Fruit fly (Drosophila melanogaster) whole organism, embryonic: ENCODE measurements around the gene CG15890.

Experiments
- Abd-B ChIP-seq: fragments of 200-800 bp; sonication (Bioruptor generic); optimal IDR thresholded peaks from 2 replicates; lab custom pipeline; 2018; ENCODE audit warnings: missing biosample characterization, mild to moderate bottlenecking, missing genetic modification characterization, moderate library complexity
- Asciz ChIP-seq: fragments of 200-800 bp; sonication (Bioruptor generic); optimal IDR thresholded peaks from 2 replicates; lab custom pipeline; 2017; ENCODE audit warnings: missing biosample characterization, mild to moderate bottlenecking, missing genetic modification characterization, missing genetic modification reagents
- CG10543 ChIP-seq: fragments of 200-800 bp; sonication (Bioruptor generic); optimal IDR thresholded peaks from 3 replicates; lab custom pipeline; 2017; ENCODE audit warnings: missing biosample characterization, mild to moderate bottlenecking, missing genetic modification characterization, moderate library complexity
- CG11560 ChIP-seq: fragments of 200-800 bp; sonication (Bioruptor generic); IDR thresholded peaks from 3 replicates; pipeline ENCODE4 v1.3.6; 2022; ENCODE audit warnings: missing biosample characterization, missing genetic modification characterization
- CG12219 ChIP-seq: fragments of 200-800 bp; sonication (Bioruptor generic); optimal IDR thresholded peaks from 3 replicates; lab custom pipeline; 2018; ENCODE audit warnings: missing biosample characterization, mild to moderate bottlenecking, missing genetic modification characterization
- CG12236 ChIP-seq: fragments of 200-800 bp; sonication (Bioruptor generic); optimal IDR thresholded peaks from 2 replicates; lab custom pipeline; 2016; ENCODE audit warnings: missing biosample characterization, missing genetic modification characterization
- CG16779 ChIP-seq: fragments of 200-800 bp; sonication (Bioruptor generic); IDR thresholded peaks from 2 replicates; pipeline ENCODE4 v1.3.6; 2022; ENCODE audit warnings: missing biosample characterization, missing genetic modification characterization
- CG2120 ChIP-seq: fragments of 200-800 bp; sonication (Bioruptor generic); optimal IDR thresholded peaks from 3 replicates; lab custom pipeline; 2016; ENCODE audit warnings: missing biosample characterization, missing genetic modification characterization
- CG30020 ChIP-seq: fragments of 200-800 bp; optimal IDR thresholded peaks from 2 replicates; lab custom pipeline; 2019; ENCODE audit warnings: missing biosample characterization, mild to moderate bottlenecking, missing genetic modification characterization, moderate library complexity
- CG3065 ChIP-seq: fragments of 200-800 bp; sonication (Bioruptor generic); optimal IDR thresholded peaks from 2 replicates; lab custom pipeline; 2016; ENCODE audit warnings: missing biosample characterization, missing genetic modification characterization
- CG31224 ChIP-seq: fragments of 200-800 bp; sonication (Bioruptor generic); IDR thresholded peaks from 2 replicates; pipeline ENCODE4 v1.3.6; 2022; ENCODE audit warnings: missing biosample characterization, missing genetic modification characterization
- CG34422 ChIP-seq: fragments of 200-800 bp; sonication (Bioruptor generic); IDR thresholded peaks from 3 replicates; pipeline ENCODE4 v1.3.6; 2022; ENCODE audit warnings: missing biosample characterization, missing genetic modification characterization
- CG3726 ChIP-seq: fragments of 200-800 bp; sonication (Bioruptor generic); IDR thresholded peaks from 3 replicates; pipeline ENCODE4, ENCODE4 v1.3.6; 2022; ENCODE audit warnings: missing biosample characterization, missing genetic modification characterization
- CG3995 ChIP-seq: fragments of 200-800 bp; sonication (Bioruptor generic); optimal IDR thresholded peaks from 3 replicates; lab custom pipeline; 2016; ENCODE audit warnings: missing biosample characterization, missing genetic modification characterization
- CG4730 ChIP-seq: fragments of 200-800 bp; sonication (Bioruptor generic); IDR thresholded peaks from 2 replicates; pipeline ENCODE4 v1.3.6; 2022; ENCODE audit warnings: missing biosample characterization, missing genetic modification characterization
- CG5180 ChIP-seq: fragments of 200-800 bp; sonication (Bioruptor generic); optimal IDR thresholded peaks from 3 replicates; lab custom pipeline; 2017; ENCODE audit warnings: missing biosample characterization, missing genetic modification characterization, mild to moderate bottlenecking, moderate library complexity, missing genetic modification reagents
- CG6272 ChIP-seq: fragments of 200-800 bp; sonication (Bioruptor generic); IDR thresholded peaks from 2 replicates; pipeline ENCODE4 v1.3.6; 2022; ENCODE audit warnings: missing biosample characterization, missing genetic modification characterization
- CG6791 ChIP-seq: fragments of 200-800 bp; sonication (Bioruptor generic); IDR thresholded peaks from 3 replicates; pipeline ENCODE4 v1.3.6; 2022; ENCODE audit warnings: missing biosample characterization, missing genetic modification characterization; ENCODE audit not compliant: partially characterized antibody
- CG6854 ChIP-seq: fragments of 200-800 bp; sonication (Bioruptor generic); optimal IDR thresholded peaks from 3 replicates; lab custom pipeline; 2017; ENCODE audit warnings: missing biosample characterization, mild to moderate bottlenecking, missing genetic modification characterization
- CG7928 ChIP-seq: fragments of 200-800 bp; sonication (Bioruptor generic); optimal IDR thresholded peaks from 2 replicates; lab custom pipeline; 2017; ENCODE audit warnings: missing biosample characterization, mild to moderate bottlenecking, missing genetic modification characterization
- Dbx ChIP-seq: fragments of 200-800 bp; sonication (Bioruptor generic); IDR thresholded peaks from 3 replicates; pipeline ENCODE4 v1.3.6; 2022; ENCODE audit warnings: missing biosample characterization, missing genetic modification characterization
- Dip2 ChIP-seq: fragments of 200-800 bp; sonication (Bioruptor generic); IDR thresholded peaks from 2 replicates; pipeline ENCODE4 v1.3.6; 2022; ENCODE audit warnings: missing biosample characterization, missing genetic modification characterization
- Doc3 ChIP-seq: fragments of 200-800 bp; sonication (Bioruptor generic); IDR thresholded peaks from 3 replicates; pipeline ENCODE4 v1.3.6; 2022; ENCODE audit warnings: missing biosample characterization, missing genetic modification characterization; ENCODE audit not compliant: partially characterized antibody
- Ets65A ChIP-seq: fragments of 200-800 bp; sonication (Bioruptor generic); peaks from one replicate; lab custom pipeline; 2016; ENCODE audit warnings: missing biosample characterization, missing genetic modification characterization
- HLH54F ChIP-seq: fragments of 200-800 bp; sonication (Bioruptor generic); optimal IDR thresholded peaks from 3 replicates; lab custom pipeline; 2016; ENCODE audit warnings: missing biosample characterization, missing genetic modification characterization
- HmgZ ChIP-seq: fragments of 200-800 bp; sonication (Bioruptor generic); optimal IDR thresholded peaks from 2 replicates; lab custom pipeline; 2018; ENCODE audit warnings: missing biosample characterization, mild to moderate bottlenecking, missing genetic modification characterization
- Hmr ChIP-seq: fragments of 200-800 bp; sonication (Bioruptor generic); optimal IDR thresholded peaks from 3 replicates; lab custom pipeline; 2017; ENCODE audit warnings: mild to moderate bottlenecking, missing biosample characterization, missing genetic modification reagents, missing genetic modification characterization
- NK7.1 ChIP-seq: fragments of 200-800 bp; sonication (Bioruptor generic); optimal IDR thresholded peaks from 3 replicates; lab custom pipeline; 2016; ENCODE audit warnings: missing biosample characterization, missing genetic modification characterization
- PHDP ChIP-seq: fragments of 200-800 bp; sonication (Bioruptor generic); optimal IDR thresholded peaks from 3 replicates; lab custom pipeline; 2018; ENCODE audit warnings: missing biosample characterization, mild to moderate bottlenecking, missing genetic modification characterization, moderate library complexity
- Ssrp ChIP-seq: fragments of 200-800 bp; sonication (Bioruptor generic); optimal IDR thresholded peaks from 2 replicates; lab custom pipeline; 2018; ENCODE audit warnings: missing biosample characterization, mild to moderate bottlenecking, missing genetic modification characterization, moderate library complexity
- abd-A ChIP-seq: fragments of 200-800 bp; sonication (Bioruptor generic); optimal IDR thresholded peaks from 3 replicates; lab custom pipeline; 2019; ENCODE audit warnings: missing biosample characterization, mild to moderate bottlenecking, missing genetic modification characterization, moderate library complexity
- bcd ChIP-seq: fragments of 200-800 bp; sonication (Bioruptor generic); optimal IDR thresholded peaks from 2 replicates; lab custom pipeline; 2017; ENCODE audit warnings: missing biosample characterization, mild to moderate bottlenecking, missing genetic modification characterization
- dati ChIP-seq: fragments of 200-800 bp; sonication (Bioruptor generic); IDR thresholded peaks from 2 replicates; pipeline ENCODE4 v1.3.6; 2022; ENCODE audit warnings: missing biosample characterization, missing genetic modification characterization
- dm ChIP-seq: fragments of 200-800 bp; sonication (Bioruptor generic); optimal IDR thresholded peaks from 3 replicates; lab custom pipeline; 2016; ENCODE audit warnings: missing biosample characterization, missing genetic modification characterization
- emc ChIP-seq: fragments of 200-800 bp; sonication (Bioruptor generic); optimal IDR thresholded peaks from 2 replicates; lab custom pipeline; 2016; ENCODE audit warnings: missing biosample characterization, missing genetic modification characterization
- fd3F ChIP-seq: fragments of 200-800 bp; sonication (Bioruptor generic); optimal IDR thresholded peaks from 2 replicates; lab custom pipeline; 2018; ENCODE audit warnings: missing biosample characterization, mild to moderate bottlenecking, missing genetic modification characterization, moderate library complexity
- gcm2 ChIP-seq: fragments of 200-800 bp; sonication (Bioruptor generic); optimal IDR thresholded peaks from 2 replicates; lab custom pipeline; 2016; ENCODE audit warnings: missing biosample characterization, missing genetic modification characterization
- gfzf ChIP-seq: fragments of 200-800 bp; sonication (Bioruptor generic); optimal IDR thresholded peaks from 2 replicates; lab custom pipeline; 2016; ENCODE audit warnings: missing biosample characterization, mild to moderate bottlenecking, missing genetic modification characterization, moderate library complexity
- grn ChIP-seq: fragments of 200-800 bp; sonication (Bioruptor generic); optimal IDR thresholded peaks from 3 replicates; lab custom pipeline; 2017; ENCODE audit warnings: missing biosample characterization, missing genetic modification characterization
- gsb-n ChIP-seq: fragments of 200-800 bp; sonication (Bioruptor generic); optimal IDR thresholded peaks from 3 replicates; lab custom pipeline; 2018; ENCODE audit warnings: missing biosample characterization, mild to moderate bottlenecking, missing genetic modification characterization
- kah ChIP-seq: fragments of 200-800 bp; sonication (Bioruptor generic); optimal IDR thresholded peaks from 2 replicates; lab custom pipeline; 2018; ENCODE audit warnings: missing biosample characterization, mild to moderate bottlenecking, missing genetic modification characterization
- lola ChIP-seq, 3 experiments: fragments of >200 bp in 2 of 3; fragments of 200-800 bp in 1 of 3; sonication (Bioruptor generic) in 1 of 3; optimal IDR thresholded peaks; 2 replicates each; lab custom pipeline; 2017 to 2019; ENCODE audit warnings: missing biosample characterization in 3 of 3, missing genetic modification characterization in 3 of 3, mild to moderate bottlenecking in 1 of 3, moderate library complexity in 1 of 3
- odd ChIP-seq: fragments of 200-800 bp; sonication (Bioruptor generic); optimal IDR thresholded peaks from 2 replicates; lab custom pipeline; 2017; ENCODE audit warnings: missing biosample characterization, mild to moderate bottlenecking, missing genetic modification characterization
- prd ChIP-seq, 3 experiments: fragments of >200 bp in 2 of 3; fragments of 200-800 bp in 1 of 3; sonication (Bioruptor generic) in 1 of 3; optimal IDR thresholded peaks in 2 of 3; IDR thresholded peaks in 1 of 3; 2 replicates in 2 of 3; 3 replicates in 1 of 3; pipeline versions ENCODE4 v1.3.6 to Lab custom; 2017 to 2022; ENCODE audit warnings: missing biosample characterization in 1 of 3, missing genetic modification characterization in 1 of 3
- sc ChIP-seq, 3 experiments: fragments of >200 bp in 2 of 3; fragments of 200-800 bp in 1 of 3; sonication (Bioruptor generic) in 1 of 3; optimal IDR thresholded peaks; 2 replicates in 2 of 3; 3 replicates in 1 of 3; lab custom pipeline; 2017; ENCODE audit warnings: mild to moderate bottlenecking in 1 of 3, missing biosample characterization in 1 of 3, missing genetic modification characterization in 1 of 3, missing genetic modification reagents in 1 of 3
- seq ChIP-seq: fragments of 200-800 bp; sonication (Bioruptor generic); IDR thresholded peaks from 2 replicates; pipeline ENCODE4 v1.3.6; 2022; ENCODE audit warnings: missing biosample characterization, missing genetic modification characterization
- sisA ChIP-seq: fragments of 200-800 bp; sonication (Bioruptor generic); IDR thresholded peaks from 2 replicates; pipeline ENCODE4 v1.3.6; 2022; ENCODE audit warnings: missing biosample characterization, missing genetic modification characterization
- sug ChIP-seq: fragments of 200-800 bp; optimal IDR thresholded peaks from 2 replicates; lab custom pipeline; 2019; ENCODE audit warnings: missing biosample characterization, mild to moderate bottlenecking, missing genetic modification characterization, moderate library complexity
- wek ChIP-seq: fragments of 200-800 bp; sonication (Bioruptor generic); optimal IDR thresholded peaks from 3 replicates; lab custom pipeline; 2018; ENCODE audit warnings: missing biosample characterization, mild to moderate bottlenecking, missing genetic modification characterization, moderate library complexity
- zen ChIP-seq: fragments of 200-800 bp; sonication (Bioruptor generic); optimal IDR thresholded peaks from 3 replicates; lab custom pipeline; 2018; ENCODE audit warnings: missing biosample characterization, mild to moderate bottlenecking, missing genetic modification characterization, moderate library complexity

The CG15890 gene

DNA sequence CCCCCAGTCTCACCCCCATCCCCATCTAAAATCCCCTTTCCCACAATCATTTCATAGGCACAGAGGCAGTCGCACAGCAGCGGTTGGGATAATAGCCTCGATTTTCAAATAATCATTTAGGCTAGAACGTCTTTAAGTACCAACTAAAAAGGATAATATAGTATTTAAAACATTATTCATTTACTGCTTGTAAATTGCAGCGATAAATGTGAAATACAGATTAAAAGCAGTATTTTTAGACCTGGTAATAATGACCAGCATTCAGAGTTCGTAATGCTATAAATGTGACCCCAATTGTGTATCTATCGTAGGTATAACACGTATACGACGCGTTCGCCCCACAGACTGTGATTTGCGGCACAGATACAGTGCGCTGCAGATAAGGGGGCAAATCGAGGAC lies 38.0 kb downstream of the CG15890 start (continued):
- TF ChIP-seq CG12219 (GFP tag; lab: Kevin White, UChicago) (peak; percentile 23), HLH54F (GFP tag; lab: Kevin White, UChicago) (no peak), dm (no peak), CG3065 (GFP tag; lab: Kevin White, UChicago) (no peak), CG30020 (tag; lab: Kevin White, UChicago) (no peak), CG6272 (GFP tag; lab: Robert Waterston, UW) (no peak), Ssrp (no peak), Dip2 (GFP tag; lab: Robert Waterston, UW) (no peak), CG4730 (GFP tag; lab: Robert Waterston, UW) (no peak), gfzf (GFP tag; lab: Kevin White, UChicago) (no peak), PHDP (tag; lab: Kevin White, UChicago) (peak; percentile 62), Asciz (GFP tag; lab: Kevin White, UChicago) (peak; percentile 11), emc (GFP tag; lab: Kevin White, UChicago) (no peak), seq (GFP tag; lab: Robert Waterston, UW) (0 out of 2 replicates have a peak, but pooled peaks have one; percentile 10), gsb-n (no peak), prd (optimal IDR thresholded peaks at IDR 0.05; lab: Kevin White, UChicago) (no peak), prd (GFP tag; IDR thresholded peaks at IDR 0.05; lab: Robert Waterston, UW) (peak; percentile 29; the same call in 1 of the 3 replicates), HmgZ (tag; lab: Kevin White, UChicago) (no peak), CG11560 (tag; lab: Robert Waterston, UW) (no peak), bcd (peak; percentile 26), CG7928 (GFP tag; lab: Kevin White, UChicago) (no peak), CG6854 (GFP tag; lab: Kevin White, UChicago) (no peak), abd-A (tag; lab: Kevin White, UChicago) (no peak), CG16779 (no peak), CG5180 (GFP tag; lab: Kevin White, UChicago) (peak; percentile 2), NK7.1 (GFP tag; lab: Kevin White, UChicago) (no peak), wek (GFP tag; lab: Kevin White, UChicago) (no peak), CG3995 (GFP tag; lab: Kevin White, UChicago) (no peak), dati (no peak), Doc3 (GFP tag; lab: Robert Waterston, UW) (no peak), CG31224 (GFP tag; lab: Robert Waterston, UW) (no peak), CG12236 (GFP tag; lab: Kevin White, UChicago) (no peak), Hmr (GFP tag; lab: Kevin White, UChicago) (peak; percentile 26), grn (GFP tag; lab: Kevin White, UChicago) (no peak), lola (GFP tag; optimal IDR thresholded peaks at IDR 0.05; lab: Kevin White, UChicago) (no peak), sc (optimal IDR thresholded peaks at IDR 0.05; lab: Kevin White, UChicago) (no peak), sc (GFP tag; optimal IDR thresholded peaks at IDR 0.05; lab: Kevin White, UChicago) (no peak), Ets65A (GFP tag; lab: Kevin White, UChicago) (peak; percentile 82), kah (GFP tag; lab: Kevin White, UChicago) (no peak), CG10543 (GFP tag; lab: Kevin White, UChicago) (no peak), odd (GFP tag; lab: Kevin White, UChicago) (peak; percentile 23), gcm2 (GFP tag; lab: Kevin White, UChicago) (no peak), CG6791 (GFP tag; lab: Robert Waterston, UW) (no peak), sug (tag; lab: Kevin White, UChicago) (no peak), zen (tag; lab: Kevin White, UChicago) (no peak), CG3726 (GFP tag; lab: Robert Waterston, UW) (no peak), sisA (no peak; the same call in 1 of the 2 replicates), Dbx (GFP tag; lab: Robert Waterston, UW) (no peak), CG34422 (GFP tag; lab: Robert Waterston, UW) (no peak), CG2120 (GFP tag; lab: Kevin White, UChicago) (peak; percentile 19), Abd-B (GFP tag; lab: Kevin White, UChicago) (no peak), fd3F (GFP tag; lab: Kevin White, UChicago) (no peak)
